Worm (Caenorhabditis elegans) whole organism, L4/young adult: ENCODE data around the gene F48B9.1.

ENCODE experiments used
- W03F9.2 ChIP-seq: fragments of 150-350 bp; optimal IDR thresholded peaks from 2 replicates; lab custom pipeline; 2014; ENCODE audit warnings: missing biosample characterization, missing genetic modification characterization
- dao-5 ChIP-seq: sonication (generic microtip); optimal IDR thresholded peaks from 2 replicates; lab custom pipeline; 2016; ENCODE audit warnings: missing genotype, missing genetic modification characterization, moderate library complexity, missing compliant biosample characterization
- him-1 ChIP-seq: sonication (generic microtip); optimal IDR thresholded peaks from 2 replicates; lab custom pipeline; 2016; ENCODE audit warnings: missing genotype, missing genetic modification reagents, missing genetic modification characterization, missing compliant biosample characterization

DNA sequence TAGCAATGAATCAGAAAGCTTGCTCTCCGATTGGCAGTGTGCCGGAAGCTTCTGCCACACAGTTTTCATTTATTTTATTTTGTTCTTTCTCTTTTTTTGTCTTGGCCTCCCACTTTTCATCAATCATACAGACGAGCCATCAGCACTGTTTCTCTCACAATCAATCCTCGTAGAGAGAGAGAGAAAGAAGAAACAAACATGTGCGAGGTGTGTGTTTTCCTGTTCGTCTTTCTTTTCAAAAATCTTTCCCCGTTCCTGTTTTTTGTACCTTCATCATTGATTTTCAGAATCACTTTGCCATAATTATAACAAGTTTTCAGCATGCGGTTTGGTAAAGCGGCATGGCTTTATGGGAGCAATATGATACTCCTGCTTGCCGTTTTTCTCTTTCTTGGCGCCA lies 18.5 kb downstream of the F48B9.1 start, which contains the start of gene T24C12.1:
- TF ChIP-seq him-1 (tag; lab: Kevin White, UChicago): no peak
- no peak for TF ChIP-seq W03F9.2 (tag; lab: Kevin White, UChicago)
- no peak for TF ChIP-seq dao-5 (tag; lab: Kevin White, UChicago)
